Worm (Caenorhabditis elegans): ENCODE results near the gene Y42G9A.2.

- TF ChIP-seq unc-62 (GFP tag; optimal IDR thresholded peaks at IDR 0.05) (no peak), F52B5.7 (tag; optimal IDR thresholded peaks at IDR 0.05) (no peak), sptf-2 (GFP tag; optimal IDR thresholded peaks at IDR 0.05) (no peak), pha-4 (tag; optimal IDR thresholded peaks at IDR 0.05) (no peak), hmg-1.2 (GFP tag; IDR thresholded peaks at IDR 0.05) (peak; percentile 90), lin-35 (GFP tag; optimal IDR thresholded peaks at IDR 0.05) (no peak), ztf-25 (GFP tag; IDR thresholded peaks at IDR 0.05) (no peak), ekl-4 (GFP tag; IDR thresholded peaks at IDR 0.05) (no peak), nfya-1 (tag; optimal IDR thresholded peaks at IDR 0.05; ENCODE audit: borderline replicate concordance, insufficient read depth) (no peak), nfyb-1 (GFP tag; IDR thresholded peaks at IDR 0.05) (no peak), Y53G8AR.9 (GFP tag; conservative IDR thresholded peaks at IDR 0.05) (no peak), F37B4.10 (GFP tag; IDR thresholded peaks at IDR 0.05) (no peak), lin-54 (GFP tag; optimal IDR thresholded peaks at IDR 0.05) (no peak)
Measured at ce11 chrIII:6116281-6116886, 31.6 kb upstream of the Y42G9A.2 start, which contains the start of gene nmt-1.

All from whole organism, young adult.